Worm (Caenorhabditis elegans) whole organism, mixed stage, embryonic: ENCODE results near the gene daz-1.

Experiments used
- M03D4.4 ChIP-seq: sonication (generic microtip); optimal IDR thresholded peaks from 2 replicates; lab custom pipeline; 2017; ENCODE audit warnings: mild to moderate bottlenecking, missing genetic modification characterization, missing compliant biosample characterization
- bed-3 ChIP-seq: fragments of 200-800 bp; sonication (Bioruptor generic); optimal IDR thresholded peaks from 3 replicates; lab custom pipeline; 2018; ENCODE audit warnings: mild to moderate bottlenecking, missing genetic modification characterization, moderate library complexity, missing compliant biosample characterization
- blmp-1 ChIP-seq: fragments of 150-350 bp; optimal IDR thresholded peaks from 2 replicates; lab custom pipeline; 2014; ENCODE audit warnings: missing biosample characterization, missing genetic modification characterization
- ceh-39 ChIP-seq: fragments of 150-350 bp; optimal IDR thresholded peaks from 2 replicates; lab custom pipeline; 2014; ENCODE audit warnings: missing biosample characterization, missing genetic modification characterization
- ceh-83 ChIP-seq: fragments of 200-800 bp; sonication (Bioruptor generic); optimal IDR thresholded peaks from 2 replicates; lab custom pipeline; 2018; ENCODE audit warnings: mild to moderate bottlenecking, missing genetic modification characterization, missing compliant biosample characterization
- ces-1 ChIP-seq: fragments of 150-350 bp; optimal IDR thresholded peaks from 2 replicates; lab custom pipeline; 2014; ENCODE audit warnings: missing biosample characterization, missing genetic modification reagents, missing genetic modification characterization
- cnd-1 ChIP-seq: fragments of 200-800 bp; sonication (Bioruptor generic); optimal IDR thresholded peaks from 2 replicates; lab custom pipeline; 2018; ENCODE audit warnings: mild to moderate bottlenecking, missing genetic modification characterization, missing compliant biosample characterization
- drap-1 ChIP-seq: fragments of 200-800 bp; sonication (Bioruptor generic); optimal IDR thresholded peaks from 3 replicates; lab custom pipeline; 2018; ENCODE audit warnings: mild to moderate bottlenecking, missing genetic modification characterization, missing compliant biosample characterization
- elt-1 ChIP-seq: sonication (generic microtip); optimal IDR thresholded peaks from 2 replicates; lab custom pipeline; 2017; ENCODE audit warnings: missing genetic modification characterization, mild to moderate bottlenecking, missing compliant biosample characterization, antibody characterized with exemption, moderate library complexity, borderline replicate concordance; ENCODE audit not compliant: insufficient read depth
- elt-3 ChIP-seq: fragments of 150-350 bp; optimal IDR thresholded peaks from 2 replicates; lab custom pipeline; 2014; ENCODE audit warnings: missing biosample characterization, missing genetic modification characterization
- flh-1 ChIP-seq: fragments of 200-800 bp; sonication (Bioruptor generic); optimal IDR thresholded peaks from 2 replicates; lab custom pipeline; 2018; ENCODE audit warnings: mild to moderate bottlenecking, missing genetic modification characterization, moderate library complexity, missing compliant biosample characterization
- ham-2 ChIP-seq: fragments of 200-800 bp; sonication (Bioruptor generic); optimal IDR thresholded peaks from 2 replicates; lab custom pipeline; 2018; ENCODE audit warnings: mild to moderate bottlenecking, missing genetic modification characterization, missing compliant biosample characterization
- hlh-1 ChIP-seq: fragments of 150-350 bp; optimal IDR thresholded peaks from 2 replicates; lab custom pipeline; 2014; ENCODE audit warnings: missing biosample characterization, missing genetic modification reagents, missing genetic modification characterization
- lin-13 ChIP-seq: fragments of 150-350 bp; optimal IDR thresholded peaks from 2 replicates; lab custom pipeline; 2014; ENCODE audit warnings: missing biosample characterization, missing genetic modification characterization
- lsy-2 ChIP-seq: fragments of 150-350 bp; optimal IDR thresholded peaks from 2 replicates; lab custom pipeline; 2014; ENCODE audit warnings: missing biosample characterization, missing genetic modification characterization
- mab-5 ChIP-seq: fragments of 150-350 bp; optimal IDR thresholded peaks from 2 replicates; lab custom pipeline; 2014; ENCODE audit warnings: missing biosample characterization, missing genetic modification characterization
- mep-1 ChIP-seq: fragments of 150-350 bp; optimal IDR thresholded peaks from 2 replicates; lab custom pipeline; 2017; ENCODE audit warnings: missing biosample characterization, missing genetic modification reagents, missing genetic modification characterization, inconsistent platforms
- mls-2 ChIP-seq: sonication (generic microtip); optimal IDR thresholded peaks from 2 replicates; lab custom pipeline; 2016; ENCODE audit warnings: mild to moderate bottlenecking, missing genetic modification characterization, moderate library complexity, missing compliant biosample characterization
- nhr-12 ChIP-seq: fragments of 150-350 bp; optimal IDR thresholded peaks from 2 replicates; lab custom pipeline; 2014; ENCODE audit warnings: missing biosample characterization, missing genetic modification characterization
- nhr-2 ChIP-seq: fragments of 150-350 bp; optimal IDR thresholded peaks from 2 replicates; lab custom pipeline; 2014; ENCODE audit warnings: missing biosample characterization, missing genetic modification characterization
- nhr-237 ChIP-seq: fragments of 150-350 bp; optimal IDR thresholded peaks from 2 replicates; lab custom pipeline; 2014; ENCODE audit warnings: missing biosample characterization, missing genetic modification characterization
- nhr-28 ChIP-seq: fragments of 150-350 bp; optimal IDR thresholded peaks from 2 replicates; lab custom pipeline; 2014; ENCODE audit warnings: missing biosample characterization, missing genetic modification characterization
- nhr-76 ChIP-seq: sonication (generic microtip); optimal IDR thresholded peaks from 2 replicates; lab custom pipeline; 2017; ENCODE audit warnings: missing biosample characterization, missing genetic modification characterization
- pha-4 ChIP-seq: fragments of 150-350 bp; optimal IDR thresholded peaks from 2 replicates; lab custom pipeline; 2018; ENCODE audit warnings: missing biosample characterization, missing genetic modification reagents, missing genetic modification characterization
- sem-2 ChIP-seq: fragments of 200-800 bp; sonication (Bioruptor generic); optimal IDR thresholded peaks from 2 replicates; lab custom pipeline; 2018; ENCODE audit warnings: mild to moderate bottlenecking, missing genetic modification characterization, missing compliant biosample characterization
- snpc-4 ChIP-seq: fragments of 150-350 bp; optimal IDR thresholded peaks from 2 replicates; lab custom pipeline; 2014; ENCODE audit warnings: missing biosample characterization, missing genetic modification characterization
- sptf-1 ChIP-seq: sonication (generic microtip); optimal IDR thresholded peaks from 2 replicates; lab custom pipeline; 2017; ENCODE audit warnings: mild to moderate bottlenecking, missing genetic modification characterization, moderate library complexity, missing compliant biosample characterization
- unc-120 ChIP-seq: sonication (generic microtip); optimal IDR thresholded peaks from 2 replicates; lab custom pipeline; 2017; ENCODE audit warnings: missing genetic modification characterization, missing compliant biosample characterization; ENCODE audit not compliant: poor library complexity, severe bottlenecking
- unc-39 ChIP-seq: fragments of 150-350 bp; optimal IDR thresholded peaks from 2 replicates; lab custom pipeline; 2014; ENCODE audit warnings: missing biosample characterization, missing genetic modification characterization
- unc-62 ChIP-seq: fragments of 150-350 bp; optimal IDR thresholded peaks from 2 replicates; lab custom pipeline; 2014; ENCODE audit warnings: missing biosample characterization, missing genetic modification reagents, missing genetic modification characterization
- zip-8 ChIP-seq: fragments of 150-350 bp; optimal IDR thresholded peaks from 2 replicates; lab custom pipeline; 2014; ENCODE audit warnings: missing biosample characterization, missing genetic modification characterization
- ztf-11 ChIP-seq: fragments of 150-350 bp; optimal IDR thresholded peaks from 2 replicates; lab custom pipeline; 2014; ENCODE audit warnings: missing biosample characterization, missing genetic modification characterization

Gene daz-1

ce11 chrII:5437586-5437985, 18.5 kb upstream of the daz-1 start, which contains the start of gene F07F6.1:
F07F6.1 (plus strand) TSS chrII:5437886.
- no peak for TF ChIP-seq mep-1 (tag; lab: Kevin White, UChicago)
- no peak for TF ChIP-seq nhr-2 (tag; lab: Kevin White, UChicago)
- no peak for TF ChIP-seq cnd-1 (tag; lab: Kevin White, UChicago)
- no peak for TF ChIP-seq unc-39
- no peak for TF ChIP-seq drap-1 (GFP tag; lab: Kevin White, UChicago)
- no peak for TF ChIP-seq sptf-1 (tag; lab: Kevin White, UChicago)
- TF ChIP-seq bed-3 (GFP tag; lab: Kevin White, UChicago), result no peak
- TF ChIP-seq mab-5 (tag; lab: Kevin White, UChicago), result no peak
- no peak for TF ChIP-seq zip-8 (tag; lab: Kevin White, UChicago)
- TF ChIP-seq nhr-28 (tag; lab: Kevin White, UChicago), result no peak
- TF ChIP-seq M03D4.4 (tag; lab: Kevin White, UChicago), result no peak
- no peak for TF ChIP-seq unc-120
- no peak for TF ChIP-seq flh-1 (GFP tag; lab: Kevin White, UChicago)
- TF ChIP-seq ztf-11, result no peak
- TF ChIP-seq sem-2 (GFP tag; lab: Kevin White, UChicago), result no peak
- no peak for TF ChIP-seq nhr-76 (tag; lab: Kevin White, UChicago)
- TF ChIP-seq ham-2 (GFP tag; lab: Kevin White, UChicago), result no peak
- no peak for TF ChIP-seq ces-1 (GFP tag; lab: Kevin White, UChicago)
- TF ChIP-seq ceh-83 (GFP tag; lab: Kevin White, UChicago), result no peak

ce11 chrII:5446506-5446905, 9.6 kb upstream of the daz-1 start, which contains the start of gene nmr-1:
nmr-1 (minus strand) TSS chrII:5446606.
- TF ChIP-seq mls-2 (no peak), bed-3 (GFP tag; lab: Kevin White, UChicago) (no peak), zip-8 (tag; lab: Kevin White, UChicago) (no peak), ztf-11 (no peak), pha-4 (tag; lab: Kevin White, UChicago) (no peak), blmp-1 (tag; lab: Kevin White, UChicago) (no peak), cnd-1 (tag; lab: Kevin White, UChicago) (no peak), elt-3 (no peak), unc-120 (no peak), mab-5 (tag; lab: Kevin White, UChicago) (no peak), drap-1 (GFP tag; lab: Kevin White, UChicago) (no peak), flh-1 (GFP tag; lab: Kevin White, UChicago) (no peak), sptf-1 (tag; lab: Kevin White, UChicago) (no peak), ceh-83 (GFP tag; lab: Kevin White, UChicago) (no peak), ceh-39 (tag; lab: Kevin White, UChicago) (no peak), nhr-12 (no peak), nhr-237 (tag; lab: Kevin White, UChicago) (no peak), lsy-2 (no peak), unc-39 (no peak)

ce11 chrII:5447381-5447780, 8.7 kb upstream of the daz-1 start, which contains the start of gene cex-1:
cex-1 (plus strand) TSS chrII:5447681.
- TF ChIP-seq blmp-1 (tag; lab: Kevin White, UChicago), result no peak
- no peak for TF ChIP-seq pha-4 (tag; lab: Kevin White, UChicago)
- TF ChIP-seq mls-2, result no peak
- no peak for TF ChIP-seq elt-1 (tag; lab: Kevin White, UChicago)
- no peak for TF ChIP-seq unc-120
- no peak for TF ChIP-seq M03D4.4 (tag; lab: Kevin White, UChicago)
- no peak for TF ChIP-seq sptf-1 (tag; lab: Kevin White, UChicago)
- TF ChIP-seq snpc-4, result no peak
- no peak for TF ChIP-seq lsy-2
- no peak for TF ChIP-seq nhr-76 (tag; lab: Kevin White, UChicago)
- no peak for TF ChIP-seq nhr-28 (tag; lab: Kevin White, UChicago)
- no peak for TF ChIP-seq ces-1 (GFP tag; lab: Kevin White, UChicago)
- no peak for TF ChIP-seq hlh-1 (tag; lab: Kevin White, UChicago)
- no peak for TF ChIP-seq lin-13
- TF ChIP-seq flh-1 (GFP tag; lab: Kevin White, UChicago), result no peak
- TF ChIP-seq mep-1 (tag; lab: Kevin White, UChicago), result no peak
- no peak for TF ChIP-seq sem-2 (GFP tag; lab: Kevin White, UChicago)
- no peak for TF ChIP-seq bed-3 (GFP tag; lab: Kevin White, UChicago)
- no peak for TF ChIP-seq ceh-39 (tag; lab: Kevin White, UChicago)
- no peak for TF ChIP-seq ceh-83 (GFP tag; lab: Kevin White, UChicago)
- TF ChIP-seq, all 35 proteins: peak for 0

- TF ChIP-seq unc-62 (GFP tag; lab: Kevin White, UChicago), result peak; percentile 8
- TF ChIP-seq lin-13, result no peak
- TF ChIP-seq hlh-1 (tag; lab: Kevin White, UChicago), result peak; percentile 87
Observed at ce11 chrII:5449219-5449618, 6.9 kb upstream of the daz-1 start.
